Worm (Caenorhabditis elegans) whole organism, L4 larva: Measurements from ENCODE around the gene C08B6.18.

Experiments
- ZK546.5 ChIP-seq, 2 experiments: sonication (generic microtip); optimal IDR thresholded peaks; 2 replicates each; lab custom pipeline; 2017; ENCODE audit warnings: missing biosample characterization in 2 of 2, missing genetic modification characterization in 2 of 2
- aha-1 ChIP-seq: fragments of 150-350 bp; peaks from one replicate; lab custom pipeline; 2014; ENCODE audit warnings: missing biosample characterization, missing genetic modification characterization
- aly-2 ChIP-seq: sonication (generic microtip); optimal IDR thresholded peaks from 2 replicates; lab custom pipeline; 2018; ENCODE audit warnings: missing biosample characterization, missing genetic modification characterization
- ama-1 ChIP-seq: fragments of 150-350 bp; optimal IDR thresholded peaks from 2 replicates; lab custom pipeline; 2014; ENCODE audit warnings: inconsistent platforms, mixed read lengths
- egl-27 ChIP-seq: sonication (generic microtip); optimal IDR thresholded peaks from 3 replicates; lab custom pipeline; 2017; ENCODE audit warnings: missing biosample characterization, missing genetic modification reagents, missing genetic modification characterization
- lin-13 ChIP-seq: fragments of 150-350 bp; optimal IDR thresholded peaks from 2 replicates; lab custom pipeline; 2014; ENCODE audit warnings: missing biosample characterization, missing genetic modification reagents, missing genetic modification characterization
- nhr-11 ChIP-seq: fragments of 150-350 bp; optimal IDR thresholded peaks from 2 replicates; lab custom pipeline; 2014; ENCODE audit warnings: missing biosample characterization, missing genetic modification characterization
- nhr-237 ChIP-seq: sonication (generic microtip); optimal IDR thresholded peaks from 2 replicates; lab custom pipeline; 2017; ENCODE audit warnings: missing biosample characterization, missing genetic modification characterization
- nhr-41 ChIP-seq: fragments of 200-800 bp; sonication (Bioruptor generic); IDR thresholded peaks from 2 replicates; pipeline ENCODE4 v1.3.6; 2022; ENCODE audit warnings: missing genetic modification reagents, missing genetic modification characterization, missing compliant biosample characterization
- nhr-76 ChIP-seq: fragments of 150-350 bp; optimal IDR thresholded peaks from 2 replicates; lab custom pipeline; 2014; ENCODE audit warnings: missing biosample characterization, missing genetic modification characterization
- skn-1 ChIP-seq: fragments of 150-350 bp; optimal IDR thresholded peaks from 2 replicates; lab custom pipeline; 2014; ENCODE audit warnings: missing biosample characterization, missing genetic modification characterization
- snpc-4 ChIP-seq: fragments of 150-350 bp; optimal IDR thresholded peaks from 2 replicates; lab custom pipeline; 2014; ENCODE audit warnings: missing biosample characterization, missing genetic modification characterization
- unc-39 ChIP-seq: sonication (generic microtip); optimal IDR thresholded peaks from 2 replicates; lab custom pipeline; 2017; ENCODE audit warnings: missing biosample characterization, missing genetic modification characterization
- zip-11 ChIP-seq: fragments of 200-800 bp; sonication (Bioruptor generic); IDR thresholded peaks from 2 replicates; pipeline ENCODE4 v1.3.6; 2022; ENCODE audit warnings: missing genetic modification characterization, missing compliant biosample characterization

DNA sequence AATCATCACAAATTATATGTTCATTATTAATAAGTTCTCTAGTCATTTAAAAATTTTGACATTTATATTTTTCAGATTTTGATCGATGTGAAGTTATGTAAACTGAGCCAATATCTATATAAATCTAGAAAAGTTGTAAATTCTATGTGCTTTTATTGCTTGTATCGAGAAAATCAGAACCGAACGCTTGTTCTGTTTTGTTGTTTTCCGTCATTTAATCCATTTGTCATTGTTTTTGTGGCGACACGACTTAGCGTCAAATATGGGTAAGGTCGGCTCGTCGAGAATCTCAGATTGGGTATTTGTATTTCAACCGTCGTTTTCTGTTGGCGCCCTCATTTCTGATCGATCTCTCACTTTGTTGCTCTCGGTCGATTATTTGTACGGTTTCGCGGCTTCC, 19.6 kb downstream of the C08B6.18 start, which contains the start of gene cht-5:
- TF ChIP-seq nhr-41 (GFP tag; lab: Robert Waterston, UW): no peak
- no peak for TF ChIP-seq nhr-237 (tag; lab: Kevin White, UChicago)
- no peak for TF ChIP-seq zip-11
- no peak for TF ChIP-seq ZK546.5 (tag; optimal IDR thresholded peaks at IDR 0.05; lab: Kevin White, UChicago)
- no peak for TF ChIP-seq lin-13 (GFP tag; lab: Kevin White, UChicago)
- TF ChIP-seq aly-2: no peak
- TF ChIP-seq ama-1 (lab: Kevin White, UChicago): no peak
- TF ChIP-seq egl-27 (tag; lab: Kevin White, UChicago): no peak
- TF ChIP-seq nhr-11 (tag; lab: Kevin White, UChicago): no peak
- no peak for TF ChIP-seq skn-1 (tag; lab: Kevin White, UChicago)
- TF ChIP-seq snpc-4 (tag; lab: Kevin White, UChicago): no peak
- TF ChIP-seq nhr-76 (tag; lab: Kevin White, UChicago): no peak
- TF ChIP-seq unc-39 (tag; lab: Kevin White, UChicago): no peak
- no peak for TF ChIP-seq aha-1 (tag; lab: Kevin White, UChicago)
